Fruit fly (Drosophila melanogaster) whole organism, pupa: ENCODE measurements around the gene CG5793.

Experiments used
- CG10348 ChIP-seq: fragments of 200-800 bp; sonication (Bioruptor generic); IDR thresholded peaks from 2 replicates; pipeline ENCODE4 v1.3.6; 2022; ENCODE audit warnings: missing biosample characterization, missing genetic modification characterization
- CG12605 ChIP-seq: fragments of 200-800 bp; sonication (Bioruptor generic); IDR thresholded peaks from 2 replicates; pipeline ENCODE4 v1.3.6; 2022; ENCODE audit warnings: missing biosample characterization, missing genetic modification characterization
- CG13204 ChIP-seq: fragments of 200-800 bp; sonication (Bioruptor generic); optimal IDR thresholded peaks from 2 replicates; lab custom pipeline; 2018; ENCODE audit warnings: missing biosample characterization, mild to moderate bottlenecking, missing genetic modification characterization, moderate library complexity
- CG14655 ChIP-seq: fragments of 200-800 bp; sonication (Bioruptor generic); optimal IDR thresholded peaks from 3 replicates; lab custom pipeline; 2017; ENCODE audit warnings: mild to moderate bottlenecking, missing biosample characterization, missing genetic modification reagents, missing genetic modification characterization
- CG15710 ChIP-seq: fragments of 200-800 bp; sonication (Bioruptor generic); optimal IDR thresholded peaks from 2 replicates; lab custom pipeline; 2018; ENCODE audit warnings: missing biosample characterization, mild to moderate bottlenecking, missing genetic modification characterization, moderate library complexity
- CG17806 ChIP-seq: fragments of 200-800 bp; sonication (Bioruptor generic); optimal IDR thresholded peaks from 2 replicates; lab custom pipeline; 2018; ENCODE audit warnings: missing biosample characterization, mild to moderate bottlenecking, missing genetic modification characterization, moderate library complexity
- CG32121 ChIP-seq: fragments of 200-800 bp; sonication (Bioruptor generic); IDR thresholded peaks from 2 replicates; pipeline ENCODE4 v1.3.6; 2022; ENCODE audit warnings: missing biosample characterization, missing genetic modification characterization
- CG34367 ChIP-seq: fragments of 200-800 bp; sonication (Bioruptor generic); optimal IDR thresholded peaks from 2 replicates; lab custom pipeline; 2018; ENCODE audit warnings: missing biosample characterization, mild to moderate bottlenecking, missing genetic modification characterization
- CG4496 ChIP-seq: fragments of 200-800 bp; sonication (Bioruptor generic); IDR thresholded peaks from 3 replicates; pipeline ENCODE4 v1.3.6; 2022; ENCODE audit warnings: missing biosample characterization, missing genetic modification characterization
- CG8159 ChIP-seq: fragments of 200-800 bp; sonication (Bioruptor generic); optimal IDR thresholded peaks from 3 replicates; lab custom pipeline; 2018; ENCODE audit warnings: missing biosample characterization, mild to moderate bottlenecking, missing genetic modification characterization, moderate library complexity
- CG8301 ChIP-seq: fragments of 200-800 bp; sonication (Bioruptor generic); optimal IDR thresholded peaks from 2 replicates; lab custom pipeline; 2018; ENCODE audit warnings: missing biosample characterization, mild to moderate bottlenecking, missing genetic modification characterization
- CG9948 ChIP-seq: fragments of 200-800 bp; sonication (Bioruptor generic); optimal IDR thresholded peaks from 2 replicates; lab custom pipeline; 2018; ENCODE audit warnings: missing biosample characterization, mild to moderate bottlenecking, missing genetic modification characterization, moderate library complexity
- D1 ChIP-seq: fragments of 200-800 bp; sonication (Bioruptor generic); optimal IDR thresholded peaks from 2 replicates; lab custom pipeline; 2018; ENCODE audit warnings: missing biosample characterization, mild to moderate bottlenecking, missing genetic modification characterization, moderate library complexity
- EcR ChIP-seq: fragments of 200-800 bp; sonication (Bioruptor generic); optimal IDR thresholded peaks from 3 replicates; lab custom pipeline; 2019; ENCODE audit warnings: missing biosample characterization, missing genetic modification characterization, mild to moderate bottlenecking, moderate library complexity, missing genetic modification reagents
- Ets98B ChIP-seq: fragments of 200-800 bp; sonication (Bioruptor generic); IDR thresholded peaks from 2 replicates; pipeline ENCODE4 v1.3.6; 2022; ENCODE audit warnings: missing biosample characterization, missing genetic modification characterization
- Pif1A ChIP-seq: fragments of 200-800 bp; sonication (Bioruptor generic); optimal IDR thresholded peaks from 3 replicates; lab custom pipeline; 2016; ENCODE audit warnings: missing biosample characterization, missing genetic modification characterization
- Pif1B ChIP-seq: fragments of 200-800 bp; sonication (Bioruptor generic); optimal IDR thresholded peaks from 3 replicates; lab custom pipeline; 2016; ENCODE audit warnings: missing biosample characterization, missing genetic modification characterization
- Snoo ChIP-seq: fragments of 200-800 bp; sonication (Bioruptor generic); optimal IDR thresholded peaks from 3 replicates; lab custom pipeline; 2017; ENCODE audit warnings: missing biosample characterization, mild to moderate bottlenecking, missing genetic modification characterization, inconsistent platforms
- fd96Ca ChIP-seq: fragments of 200-800 bp; sonication (Bioruptor generic); IDR thresholded peaks from 3 replicates; pipeline ENCODE4 v1.3.6; 2022; ENCODE audit warnings: missing biosample characterization, missing genetic modification characterization
- gl ChIP-seq: fragments of 200-800 bp; sonication (Bioruptor generic); optimal IDR thresholded peaks from 2 replicates; lab custom pipeline; 2018; ENCODE audit warnings: missing biosample characterization, mild to moderate bottlenecking, missing genetic modification characterization
- rn ChIP-seq: fragments of 200-800 bp; sonication (Bioruptor generic); IDR thresholded peaks from 2 replicates; pipeline ENCODE4 v1.3.6; 2022; ENCODE audit warnings: missing biosample characterization, missing genetic modification characterization

Gene CG5793

dm6 chr3R:21112742-21113465, 14.5 kb upstream of the CG5793 start:
- TF ChIP-seq CG13204 (GFP tag; lab: Kevin White, UChicago) (no peak), CG4496 (GFP tag; lab: Robert Waterston, UW) (peak; percentile 92), Pif1A (no peak), CG32121 (peak; percentile 86), CG17806 (tag; lab: Kevin White, UChicago) (peak; percentile 77), CG14655 (no peak), CG15710 (tag; lab: Kevin White, UChicago) (peak; percentile 49), CG12605 (GFP tag; lab: Robert Waterston, UW) (peak; percentile 90), fd96Ca (GFP tag; lab: Robert Waterston, UW) (peak; percentile 88), rn (GFP tag; lab: Robert Waterston, UW) (peak; percentile 38; the same call in 1 of the 2 replicates), CG8159 (tag; lab: Kevin White, UChicago) (peak; percentile 61), Pif1B (GFP tag; lab: Kevin White, UChicago) (peak; percentile 78), Snoo (tag; lab: Kevin White, UChicago) (peak; percentile 56), gl (tag; lab: Kevin White, UChicago) (peak; percentile 8), EcR (GFP tag; lab: Kevin White, UChicago) (no peak), CG34367 (tag; lab: Kevin White, UChicago) (no peak), CG10348 (GFP tag; lab: Robert Waterston, UW) (0 out of 2 replicates have a peak, but pooled peaks have one; percentile 10), D1 (no peak), CG8301 (tag; lab: Kevin White, UChicago) (peak; percentile 85), CG9948 (peak; percentile 62), Ets98B (GFP tag; lab: Robert Waterston, UW) (peak; percentile 91)

dm6 chr3R:21116057-21116456, 11.3 kb upstream of the CG5793 start, which contains the start of gene ppan:
Gene ppan, plus strand, starts transcription at chr3R:21116254.
- no peak for TF ChIP-seq Pif1A
- TF ChIP-seq, all 21 proteins: peak for 0

- peak; percentile 45 for TF ChIP-seq CG17806 (tag; lab: Kevin White, UChicago)
- TF ChIP-seq Pif1A = no peak
- TF ChIP-seq CG34367 (tag; lab: Kevin White, UChicago) = no peak
- no peak for TF ChIP-seq rn (GFP tag; lab: Robert Waterston, UW)
- TF ChIP-seq EcR (GFP tag; lab: Kevin White, UChicago) = no peak
- peak; percentile 20 for TF ChIP-seq CG9948
- TF ChIP-seq CG12605 (GFP tag; lab: Robert Waterston, UW) = no peak; the same call in 1 of the 2 replicates
- no peak; the same call in 2 of the 3 replicates for TF ChIP-seq fd96Ca (GFP tag; lab: Robert Waterston, UW)
- TF ChIP-seq Snoo (tag; lab: Kevin White, UChicago) = peak; percentile 5
- 0 out of 3 replicates have a peak, but pooled peaks have one; percentile 47 for TF ChIP-seq CG4496 (GFP tag; lab: Robert Waterston, UW)
- TF ChIP-seq CG8159 (tag; lab: Kevin White, UChicago) = no peak
- TF ChIP-seq CG15710 (tag; lab: Kevin White, UChicago) = peak; percentile 9
- TF ChIP-seq CG8301 (tag; lab: Kevin White, UChicago) = peak; percentile 43
- TF ChIP-seq CG14655 = no peak
- TF ChIP-seq CG13204 (GFP tag; lab: Kevin White, UChicago) = no peak
- TF ChIP-seq Ets98B (GFP tag; lab: Robert Waterston, UW) = peak; percentile 44
- no peak for TF ChIP-seq gl (tag; lab: Kevin White, UChicago)
- no peak for TF ChIP-seq CG10348 (GFP tag; lab: Robert Waterston, UW)
- no peak for TF ChIP-seq Pif1B (GFP tag; lab: Kevin White, UChicago)
- TF ChIP-seq D1 = no peak
- TF ChIP-seq CG32121 = no peak
Observed at dm6 chr3R:21118784-21119183, 8.6 kb upstream of the CG5793 start, which contains the start of gene Bdbt. Gene Bdbt, minus strand, starts transcription at chr3R:21118856.

- TF ChIP-seq CG10348 (GFP tag; lab: Robert Waterston, UW) (no peak), CG9948 (no peak), CG13204 (GFP tag; lab: Kevin White, UChicago) (no peak), Pif1B (GFP tag; lab: Kevin White, UChicago) (no peak), EcR (GFP tag; lab: Kevin White, UChicago) (peak; percentile 96), CG34367 (tag; lab: Kevin White, UChicago) (no peak), CG12605 (GFP tag; lab: Robert Waterston, UW) (no peak), D1 (no peak)
- TF ChIP-seq, all 21 proteins: peak for 1
Observed at dm6 chr3R:21124225-21124624, 3.1 kb upstream of the CG5793 start.

dm6 chr3R:21126673-21127284, 594 bp upstream of the CG5793 start:
- no peak for TF ChIP-seq CG13204 (GFP tag; lab: Kevin White, UChicago)
- TF ChIP-seq EcR (GFP tag; lab: Kevin White, UChicago) = peak; percentile 66

- TF ChIP-seq D1 (no peak), gl (tag; lab: Kevin White, UChicago) (no peak), rn (GFP tag; lab: Robert Waterston, UW) (no peak), CG13204 (GFP tag; lab: Kevin White, UChicago) (no peak), CG10348 (GFP tag; lab: Robert Waterston, UW) (no peak), CG14655 (no peak), CG9948 (no peak), fd96Ca (GFP tag; lab: Robert Waterston, UW) (no peak), CG15710 (tag; lab: Kevin White, UChicago) (no peak)
- TF ChIP-seq, all 21 proteins: peak for 0
Observed at dm6 chr3R:21129617-21130016, 2.2 kb downstream of the CG5793 start, which contains the start of gene Obp93a. Gene Obp93a, minus strand, starts transcription at chr3R:21129717.
